Worm (Caenorhabditis elegans): ENCODE data around the gene cdc-25.4.

DNA sequence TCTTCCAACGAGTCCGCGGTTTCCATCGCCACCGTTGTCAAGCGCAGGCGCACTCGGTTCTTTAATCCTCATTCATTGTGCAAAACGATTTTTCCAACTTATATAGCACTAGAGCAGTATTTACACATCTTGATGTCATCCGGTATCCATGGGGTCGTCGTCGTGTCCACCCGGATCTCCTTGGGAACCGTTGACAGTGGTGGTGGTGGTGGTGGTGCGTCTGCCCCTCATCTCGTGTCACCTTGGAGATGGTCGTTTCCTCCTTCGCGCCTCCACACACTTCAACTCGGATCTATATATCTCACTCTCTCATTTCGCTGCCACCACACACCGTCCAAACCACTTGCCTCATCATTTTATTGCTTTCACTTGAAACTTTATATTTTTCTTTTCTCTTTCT lies 26.5 kb downstream of the cdc-25.4 start:
- TF ChIP-seq ama-1 (optimal IDR thresholded peaks at IDR 0.05) = no peak
- TF ChIP-seq pqm-1 (tag; optimal IDR thresholded peaks at IDR 0.05) = no peak
- no peak for TF ChIP-seq mep-1 (tag; optimal IDR thresholded peaks at IDR 0.05)
- TF ChIP-seq snu-23 (GFP tag; optimal IDR thresholded peaks at IDR 0.05) = no peak
- TF ChIP-seq skn-1 (tag; optimal IDR thresholded peaks at IDR 0.05) = no peak

All from whole organism, L1 larva.